Fruit fly (Drosophila melanogaster) whole organism, embryonic: ENCODE data around the gene CG46312.

Source experiments
- BEAF-32 ChIP-seq: fragments of 200-800 bp; sonication (Bioruptor generic); optimal IDR thresholded peaks from 3 replicates; lab custom pipeline; 2017; ENCODE audit warnings: missing biosample characterization, missing genetic modification characterization, mild to moderate bottlenecking, moderate library complexity, missing genetic modification reagents
- Bdp1 ChIP-seq: fragments of 200-800 bp; sonication (Bioruptor generic); optimal IDR thresholded peaks from 3 replicates; lab custom pipeline; 2016; ENCODE audit warnings: missing biosample characterization, missing genetic modification characterization
- CG12659 ChIP-seq: fragments of 200-800 bp; sonication (Bioruptor generic); optimal IDR thresholded peaks from 3 replicates; lab custom pipeline; 2017; ENCODE audit warnings: mild to moderate bottlenecking, missing biosample characterization, missing genetic modification reagents, missing genetic modification characterization
- CG12769 ChIP-seq: fragments of 200-800 bp; sonication (Bioruptor generic); optimal IDR thresholded peaks from 2 replicates; lab custom pipeline; 2019; ENCODE audit warnings: missing biosample characterization, mild to moderate bottlenecking, missing genetic modification characterization, moderate library complexity
- CG13894 ChIP-seq: fragments of 200-800 bp; sonication (Bioruptor generic); optimal IDR thresholded peaks from 3 replicates; lab custom pipeline; 2018; ENCODE audit warnings: missing biosample characterization, mild to moderate bottlenecking, missing genetic modification characterization, moderate library complexity
- CG14860 ChIP-seq: fragments of 200-800 bp; sonication (Bioruptor generic); IDR thresholded peaks from 3 replicates; pipeline ENCODE4 v1.3.6; 2022; ENCODE audit warnings: missing biosample characterization, missing genetic modification characterization; ENCODE audit not compliant: partially characterized antibody
- CG15514 ChIP-seq: fragments of 200-800 bp; sonication (Bioruptor generic); optimal IDR thresholded peaks from 3 replicates; lab custom pipeline; 2017; ENCODE audit warnings: missing biosample characterization, missing genetic modification characterization, mild to moderate bottlenecking, moderate library complexity, missing genetic modification reagents
- CG1603 ChIP-seq: fragments of 200-800 bp; sonication (Bioruptor generic); optimal IDR thresholded peaks from 2 replicates; lab custom pipeline; 2019; ENCODE audit warnings: missing biosample characterization, mild to moderate bottlenecking, missing genetic modification characterization, moderate library complexity
- CG16813 ChIP-seq: fragments of 200-800 bp; sonication (Bioruptor generic); IDR thresholded peaks from 3 replicates; pipeline ENCODE4 v1.3.6; 2022; ENCODE audit warnings: missing biosample characterization, missing genetic modification characterization; ENCODE audit not compliant: partially characterized antibody
- CG16815 ChIP-seq: fragments of 200-800 bp; sonication (Bioruptor generic); optimal IDR thresholded peaks from 3 replicates; lab custom pipeline; 2017; ENCODE audit warnings: missing biosample characterization, mild to moderate bottlenecking, missing genetic modification characterization
- CG2712 ChIP-seq: fragments of 200-800 bp; optimal IDR thresholded peaks from 3 replicates; lab custom pipeline; 2019; ENCODE audit warnings: missing biosample characterization, mild to moderate bottlenecking, missing genetic modification characterization, moderate library complexity
- CG32772 ChIP-seq: fragments of 200-800 bp; sonication (Bioruptor generic); IDR thresholded peaks from 2 replicates; pipeline ENCODE4 v1.3.6; 2022; ENCODE audit warnings: missing biosample characterization, missing genetic modification characterization
- CG33557 ChIP-seq: fragments of 200-800 bp; sonication (Bioruptor generic); optimal IDR thresholded peaks from 2 replicates; lab custom pipeline; 2019; ENCODE audit warnings: missing biosample characterization, mild to moderate bottlenecking, missing genetic modification characterization, moderate library complexity
- CG8924 ChIP-seq: fragments of 200-800 bp; optimal IDR thresholded peaks from 3 replicates; lab custom pipeline; 2019; ENCODE audit warnings: missing biosample characterization, mild to moderate bottlenecking, missing genetic modification characterization, moderate library complexity
- CG9727 ChIP-seq: fragments of 200-800 bp; sonication (Bioruptor generic); optimal IDR thresholded peaks from 3 replicates; lab custom pipeline; 2017; ENCODE audit warnings: missing biosample characterization, mild to moderate bottlenecking, missing genetic modification characterization
- CG9797 ChIP-seq: fragments of 200-800 bp; sonication (Bioruptor generic); optimal IDR thresholded peaks from 3 replicates; lab custom pipeline; 2018; ENCODE audit warnings: missing biosample characterization, mild to moderate bottlenecking, missing genetic modification characterization
- Ets65A ChIP-seq: fragments of 200-800 bp; sonication (Bioruptor generic); peaks from one replicate; lab custom pipeline; 2016; ENCODE audit warnings: missing biosample characterization, missing genetic modification characterization
- Jarid2 ChIP-seq: fragments of 200-800 bp; sonication (Bioruptor generic); optimal IDR thresholded peaks from 3 replicates; lab custom pipeline; 2017; ENCODE audit warnings: mild to moderate bottlenecking, missing biosample characterization, missing genetic modification reagents, missing genetic modification characterization
- MESR4 ChIP-seq: fragments of 200-800 bp; sonication (Bioruptor generic); optimal IDR thresholded peaks from 2 replicates; lab custom pipeline; 2018; ENCODE audit warnings: missing biosample characterization, mild to moderate bottlenecking, missing genetic modification characterization, moderate library complexity
- MTF-1 ChIP-seq: fragments of 200-800 bp; sonication (Bioruptor generic); optimal IDR thresholded peaks from 2 replicates; lab custom pipeline; 2018; ENCODE audit warnings: missing biosample characterization, mild to moderate bottlenecking, missing genetic modification characterization, borderline replicate concordance
- Optix ChIP-seq: fragments of 200-800 bp; sonication (Bioruptor generic); IDR thresholded peaks from 3 replicates; pipeline ENCODE4 v1.3.6; 2022; ENCODE audit warnings: missing biosample characterization, missing genetic modification characterization
- Ravus ChIP-seq: fragments of 200-800 bp; sonication (Bioruptor generic); IDR thresholded peaks from 2 replicates; pipeline ENCODE4 v1.3.6; 2022; ENCODE audit warnings: missing biosample characterization, missing genetic modification characterization
- Scr ChIP-seq: fragments of 200-800 bp; sonication (Bioruptor generic); IDR thresholded peaks from 2 replicates; pipeline ENCODE4 v1.3.6; 2022; ENCODE audit warnings: missing biosample characterization, missing genetic modification characterization; ENCODE audit not compliant: partially characterized antibody
- Spps ChIP-seq: fragments of 200-800 bp; sonication (Bioruptor generic); optimal IDR thresholded peaks from 2 replicates; lab custom pipeline; 2018; ENCODE audit warnings: missing biosample characterization, mild to moderate bottlenecking, missing genetic modification characterization
- Sry-δ ChIP-seq: fragments of 200-800 bp; sonication (Bioruptor generic); optimal IDR thresholded peaks from 2 replicates; lab custom pipeline; 2016; ENCODE audit warnings: missing biosample characterization, missing genetic modification characterization
- Ssrp ChIP-seq: fragments of 200-800 bp; sonication (Bioruptor generic); optimal IDR thresholded peaks from 2 replicates; lab custom pipeline; 2018; ENCODE audit warnings: missing biosample characterization, mild to moderate bottlenecking, missing genetic modification characterization, moderate library complexity
- Xbp1 ChIP-seq: fragments of 200-800 bp; sonication (Bioruptor generic); optimal IDR thresholded peaks from 3 replicates; lab custom pipeline; 2016; ENCODE audit warnings: missing biosample characterization, mild to moderate bottlenecking, missing genetic modification characterization
- bab2 ChIP-seq: fragments of 200-800 bp; sonication (Bioruptor generic); optimal IDR thresholded peaks from 2 replicates; lab custom pipeline; 2016; ENCODE audit warnings: missing biosample characterization, missing genetic modification characterization
- bigmax ChIP-seq: fragments of 200-800 bp; sonication (Bioruptor generic); optimal IDR thresholded peaks from 2 replicates; lab custom pipeline; 2018; ENCODE audit warnings: missing biosample characterization, mild to moderate bottlenecking, missing genetic modification characterization
- da ChIP-seq: fragments of 200-800 bp; sonication (Bioruptor generic); optimal IDR thresholded peaks from 2 replicates; lab custom pipeline; 2016; ENCODE audit warnings: missing biosample characterization, missing genetic modification characterization
- h ChIP-seq: fragments of >200 bp; optimal IDR thresholded peaks from 2 replicates; lab custom pipeline; 2017
- hb ChIP-seq: fragments of 200-800 bp; sonication (Bioruptor generic); IDR thresholded peaks from 3 replicates; pipeline ENCODE4 v1.3.6; 2022; ENCODE audit warnings: missing biosample characterization, missing genetic modification characterization; ENCODE audit not compliant: partially characterized antibody
- hbn ChIP-seq: fragments of 200-800 bp; sonication (Bioruptor generic); IDR thresholded peaks from 2 replicates; pipeline ENCODE4 v1.3.6; 2022; ENCODE audit warnings: missing biosample characterization, missing genetic modification characterization; ENCODE audit not compliant: partially characterized antibody
- kay ChIP-seq: fragments of 200-800 bp; sonication (Bioruptor generic); optimal IDR thresholded peaks from 2 replicates; lab custom pipeline; 2016; ENCODE audit warnings: missing biosample characterization, missing genetic modification characterization
- knrl ChIP-seq: fragments of 200-800 bp; sonication (Bioruptor generic); IDR thresholded peaks from 3 replicates; pipeline ENCODE4 v1.3.6; 2022; ENCODE audit warnings: missing biosample characterization, missing genetic modification characterization; ENCODE audit not compliant: partially characterized antibody
- lmd ChIP-seq: fragments of 200-800 bp; sonication (Bioruptor generic); IDR thresholded peaks from 2 replicates; pipeline ENCODE4 v1.3.6; 2022; ENCODE audit warnings: missing biosample characterization, missing genetic modification characterization
- pho ChIP-seq: fragments of 200-800 bp; sonication (Bioruptor generic); optimal IDR thresholded peaks from 2 replicates; lab custom pipeline; 2016; ENCODE audit warnings: missing biosample characterization, missing genetic modification characterization
- row ChIP-seq: fragments of 200-800 bp; sonication (Bioruptor generic); IDR thresholded peaks from 3 replicates; pipeline ENCODE4 v1.3.6; 2022; ENCODE audit warnings: missing biosample characterization, missing genetic modification characterization
- sima ChIP-seq: fragments of 200-800 bp; sonication (Bioruptor generic); optimal IDR thresholded peaks from 2 replicates; lab custom pipeline; 2016; ENCODE audit warnings: missing biosample characterization, missing genetic modification characterization
- slbo ChIP-seq: fragments of 200-800 bp; sonication (Bioruptor generic); IDR thresholded peaks from 2 replicates; pipeline ENCODE4 v1.3.6; 2022; ENCODE audit warnings: missing biosample characterization, missing genetic modification characterization
- slou ChIP-seq: fragments of 200-800 bp; sonication (Bioruptor generic); optimal IDR thresholded peaks from 3 replicates; lab custom pipeline; 2016; ENCODE audit warnings: missing biosample characterization, missing genetic modification characterization
- trem ChIP-seq: fragments of 200-800 bp; optimal IDR thresholded peaks from 3 replicates; lab custom pipeline; 2019; ENCODE audit warnings: missing biosample characterization, mild to moderate bottlenecking, missing genetic modification characterization, moderate library complexity
- tup ChIP-seq: fragments of 200-800 bp; sonication (Bioruptor generic); optimal IDR thresholded peaks from 2 replicates; lab custom pipeline; 2016; ENCODE audit warnings: missing biosample characterization, mild to moderate bottlenecking, missing genetic modification characterization, moderate library complexity
- vnd ChIP-seq: fragments of 200-800 bp; sonication (Bioruptor generic); IDR thresholded peaks from 3 replicates; pipeline ENCODE4 v1.3.6; 2022; ENCODE audit warnings: missing biosample characterization, missing genetic modification characterization; ENCODE audit not compliant: partially characterized antibody

The CG46312 gene

dm6 chrX:15991618-15992526, at the start of gene CG46312, which contains the start of the genes eIF5 and exd (continued):
- TF ChIP-seq vnd (GFP tag; lab: Robert Waterston, UW): peak; percentile 79
- peak; percentile 20 for TF ChIP-seq CG9727
- no peak for TF ChIP-seq CG13894
- no peak for TF ChIP-seq trem (tag; lab: Kevin White, UChicago)
- peak; percentile 14 for TF ChIP-seq CG8924 (tag; lab: Kevin White, UChicago)
- peak; percentile 23 for TF ChIP-seq CG1603 (tag; lab: Kevin White, UChicago)
- TF ChIP-seq CG9797 (GFP tag; lab: Kevin White, UChicago): peak; percentile 45
- peak; percentile 79 for TF ChIP-seq hb (GFP tag; lab: Robert Waterston, UW)
- TF ChIP-seq CG12769 (tag; lab: Kevin White, UChicago): no peak
- peak; percentile 38 for TF ChIP-seq CG2712 (tag; lab: Kevin White, UChicago)
- TF ChIP-seq Xbp1 (GFP tag; lab: Kevin White, UChicago): no peak
- peak; percentile 78 for TF ChIP-seq CG16813 (GFP tag; lab: Robert Waterston, UW)
- no peak for TF ChIP-seq Ravus (GFP tag; lab: Robert Waterston, UW)
- no peak for TF ChIP-seq Spps
- peak; percentile 77 for TF ChIP-seq CG14860 (GFP tag; lab: Robert Waterston, UW)
- TF ChIP-seq h: no peak
- TF ChIP-seq bigmax: peak; percentile 67
- no peak for TF ChIP-seq bab2 (GFP tag; lab: Kevin White, UChicago)
- TF ChIP-seq slbo: no peak
- no peak for TF ChIP-seq pho
- no peak for TF ChIP-seq kay (GFP tag; lab: Kevin White, UChicago)
- no peak for TF ChIP-seq tup (GFP tag; lab: Kevin White, UChicago)
- TF ChIP-seq CG15514 (GFP tag; lab: Kevin White, UChicago): peak; percentile 24
- TF ChIP-seq hbn (GFP tag; lab: Robert Waterston, UW): peak; percentile 61
- TF ChIP-seq Sry-δ (GFP tag; lab: Kevin White, UChicago): peak; percentile 62
- TF ChIP-seq Ets65A: no peak
- TF ChIP-seq knrl (GFP tag; lab: Robert Waterston, UW): peak; percentile 69; the same call in 2 of the 3 replicates
- TF ChIP-seq slou (GFP tag; lab: Kevin White, UChicago): no peak
- TF ChIP-seq MESR4 (GFP tag; lab: Kevin White, UChicago): peak; percentile 70
- TF ChIP-seq CG12659: peak; percentile 30
- peak; percentile 47 for TF ChIP-seq row (GFP tag; lab: Robert Waterston, UW)

DNA sequence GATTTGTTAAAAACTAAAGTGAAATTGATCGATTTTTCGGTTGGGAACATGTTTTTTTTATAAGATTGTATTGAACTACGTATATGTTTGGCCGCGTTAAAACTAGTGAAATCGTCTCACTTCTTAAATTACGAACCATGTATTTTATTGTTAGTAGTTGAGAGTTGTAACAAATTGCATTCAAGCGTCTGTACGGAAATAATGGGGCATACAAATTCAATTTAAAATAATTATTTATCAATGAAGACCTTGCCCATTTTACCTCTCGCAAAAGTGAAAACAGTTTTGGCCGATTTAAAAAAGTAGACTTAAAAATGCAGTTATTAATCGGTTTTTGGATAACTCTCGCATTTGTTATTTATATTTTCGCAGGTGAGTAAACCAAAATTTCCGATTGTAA, 17.0 kb upstream of the CG46312 start, which contains the start of gene Muc14A:
Gene Muc14A, plus strand, starts transcription at position 301 of the 400 bp plus-strand sequence.
- TF ChIP-seq Bdp1 (no peak), lmd (no peak), Scr (GFP tag; lab: Robert Waterston, UW) (no peak), CG33557 (GFP tag; lab: Kevin White, UChicago) (no peak), sima (GFP tag; lab: Kevin White, UChicago) (no peak), tup (GFP tag; lab: Kevin White, UChicago) (no peak), Ssrp (tag; lab: Kevin White, UChicago) (no peak), da (GFP tag; lab: Kevin White, UChicago) (no peak), MTF-1 (GFP tag; lab: Kevin White, UChicago) (no peak), CG16815 (no peak), Jarid2 (GFP tag; lab: Kevin White, UChicago) (no peak), Optix (GFP tag; lab: Robert Waterston, UW) (no peak), CG32772 (no peak), bigmax (no peak), BEAF-32 (no peak), slbo (no peak), CG15514 (GFP tag; lab: Kevin White, UChicago) (no peak)
